Fruit fly (Drosophila melanogaster) whole organism, embryonic: ENCODE results near the gene slp1.

Experiments used
- ATbp ChIP-seq: fragments of 200-800 bp; sonication (Bioruptor generic); optimal IDR thresholded peaks from 2 replicates; lab custom pipeline; 2017; ENCODE audit warnings: missing biosample characterization, mild to moderate bottlenecking, missing genetic modification characterization, missing genetic modification reagents
- CG11247 ChIP-seq: fragments of 200-800 bp; sonication (Bioruptor generic); IDR thresholded peaks from 2 replicates; pipeline ENCODE4 v1.3.6; 2022; ENCODE audit warnings: missing biosample characterization, missing genetic modification characterization
- CG11398 ChIP-seq: fragments of 200-800 bp; sonication (Bioruptor generic); optimal IDR thresholded peaks from 2 replicates; lab custom pipeline; 2016; ENCODE audit warnings: missing biosample characterization, missing genetic modification characterization
- CG11504 ChIP-seq: fragments of 200-800 bp; sonication (Bioruptor generic); optimal IDR thresholded peaks from 3 replicates; lab custom pipeline; 2019; ENCODE audit warnings: missing biosample characterization, mild to moderate bottlenecking, missing genetic modification characterization, moderate library complexity
- CG12219 ChIP-seq: fragments of 200-800 bp; sonication (Bioruptor generic); optimal IDR thresholded peaks from 3 replicates; lab custom pipeline; 2018; ENCODE audit warnings: missing biosample characterization, mild to moderate bottlenecking, missing genetic modification characterization
- CG13424 ChIP-seq: fragments of 200-800 bp; sonication (Bioruptor generic); optimal IDR thresholded peaks from 2 replicates; lab custom pipeline; 2019; ENCODE audit warnings: missing biosample characterization, mild to moderate bottlenecking, missing genetic modification characterization, moderate library complexity
- CG1529 ChIP-seq: fragments of 200-800 bp; sonication (Bioruptor generic); optimal IDR thresholded peaks from 3 replicates; lab custom pipeline; 2018; ENCODE audit warnings: missing biosample characterization, missing genetic modification characterization
- CG15514 ChIP-seq: fragments of 200-800 bp; sonication (Bioruptor generic); optimal IDR thresholded peaks from 3 replicates; lab custom pipeline; 2017; ENCODE audit warnings: missing biosample characterization, missing genetic modification characterization, mild to moderate bottlenecking, moderate library complexity, missing genetic modification reagents
- CG1603 ChIP-seq: fragments of 200-800 bp; sonication (Bioruptor generic); optimal IDR thresholded peaks from 2 replicates; lab custom pipeline; 2019; ENCODE audit warnings: missing biosample characterization, mild to moderate bottlenecking, missing genetic modification characterization, moderate library complexity
- CG16779 ChIP-seq: fragments of 200-800 bp; sonication (Bioruptor generic); IDR thresholded peaks from 2 replicates; pipeline ENCODE4 v1.3.6; 2022; ENCODE audit warnings: missing biosample characterization, missing genetic modification characterization
- CG17912 ChIP-seq: fragments of 200-800 bp; sonication (Bioruptor generic); optimal IDR thresholded peaks from 2 replicates; lab custom pipeline; 2018; ENCODE audit warnings: missing biosample characterization, mild to moderate bottlenecking, missing genetic modification characterization
- CG2712 ChIP-seq: fragments of 200-800 bp; optimal IDR thresholded peaks from 3 replicates; lab custom pipeline; 2019; ENCODE audit warnings: missing biosample characterization, mild to moderate bottlenecking, missing genetic modification characterization, moderate library complexity
- CG30431 ChIP-seq: fragments of 200-800 bp; sonication (Bioruptor generic); optimal IDR thresholded peaks from 2 replicates; lab custom pipeline; 2017; ENCODE audit warnings: missing biosample characterization, missing genetic modification characterization
- CG3838 ChIP-seq: fragments of 200-800 bp; sonication (Bioruptor generic); optimal IDR thresholded peaks from 3 replicates; lab custom pipeline; 2016; ENCODE audit warnings: missing biosample characterization, missing genetic modification characterization
- CG3995 ChIP-seq: fragments of 200-800 bp; sonication (Bioruptor generic); optimal IDR thresholded peaks from 3 replicates; lab custom pipeline; 2016; ENCODE audit warnings: missing biosample characterization, missing genetic modification characterization
- CG43689 ChIP-seq: fragments of 200-800 bp; sonication (Bioruptor generic); IDR thresholded peaks from 2 replicates; pipeline ENCODE4 v1.3.6; 2022; ENCODE audit warnings: missing biosample characterization, missing genetic modification characterization
- CG4404 ChIP-seq: fragments of 200-800 bp; sonication (Bioruptor generic); IDR thresholded peaks from 2 replicates; pipeline ENCODE4 v1.3.6; 2022; ENCODE audit warnings: missing biosample characterization, missing genetic modification characterization
- CG6654 ChIP-seq: fragments of 200-800 bp; sonication (Bioruptor generic); optimal IDR thresholded peaks from 2 replicates; lab custom pipeline; 2017; ENCODE audit warnings: missing biosample characterization, mild to moderate bottlenecking, missing genetic modification characterization
- CG6791 ChIP-seq: fragments of 200-800 bp; sonication (Bioruptor generic); IDR thresholded peaks from 3 replicates; pipeline ENCODE4 v1.3.6; 2022; ENCODE audit warnings: missing biosample characterization, missing genetic modification characterization; ENCODE audit not compliant: partially characterized antibody
- CG7556 ChIP-seq: fragments of 200-800 bp; sonication (Bioruptor generic); optimal IDR thresholded peaks from 2 replicates; lab custom pipeline; 2017; ENCODE audit warnings: missing biosample characterization, mild to moderate bottlenecking, missing genetic modification characterization
- CG8478 ChIP-seq: fragments of >200 bp; optimal IDR thresholded peaks from 2 replicates; lab custom pipeline; 2018
- Camta ChIP-seq: fragments of 200-800 bp; sonication (Bioruptor generic); optimal IDR thresholded peaks from 2 replicates; lab custom pipeline; 2016; ENCODE audit warnings: missing biosample characterization, missing genetic modification characterization
- Dref ChIP-seq: fragments of 200-800 bp; sonication (Bioruptor generic); IDR thresholded peaks from 2 replicates; pipeline ENCODE4 v1.3.6; 2022; ENCODE audit warnings: missing biosample characterization, missing genetic modification characterization
- Ets65A ChIP-seq: fragments of 200-800 bp; sonication (Bioruptor generic); peaks from one replicate; lab custom pipeline; 2016; ENCODE audit warnings: missing biosample characterization, missing genetic modification characterization
- H2.0 ChIP-seq: fragments of 200-800 bp; sonication (Bioruptor generic); IDR thresholded peaks from 2 replicates; pipeline ENCODE4 v1.3.6; 2022; ENCODE audit warnings: missing biosample characterization, missing genetic modification characterization
- HLH3B ChIP-seq: fragments of 200-800 bp; sonication (Bioruptor generic); IDR thresholded peaks from 2 replicates; pipeline ENCODE4 v1.3.6; 2022; ENCODE audit warnings: missing biosample characterization, missing genetic modification characterization
- HLH4C ChIP-seq: fragments of 200-800 bp; sonication (Bioruptor generic); IDR thresholded peaks from 3 replicates; pipeline ENCODE4 v1.3.6; 2022; ENCODE audit warnings: missing biosample characterization, missing genetic modification characterization; ENCODE audit not compliant: partially characterized antibody
- Hmx ChIP-seq: fragments of 200-800 bp; sonication (Bioruptor generic); optimal IDR thresholded peaks from 2 replicates; lab custom pipeline; 2016; ENCODE audit warnings: missing biosample characterization, missing genetic modification characterization
- Hr3 ChIP-seq: fragments of 200-800 bp; sonication (Bioruptor generic); optimal IDR thresholded peaks from 3 replicates; lab custom pipeline; 2016; ENCODE audit warnings: missing biosample characterization, missing genetic modification characterization
- Hr78 ChIP-seq, 2 experiments: fragments of 200-800 bp in 1 of 2; fragments of >200 bp in 1 of 2; sonication (Bioruptor generic) in 1 of 2; optimal IDR thresholded peaks; 2 replicates each; lab custom pipeline; 2017 to 2019; ENCODE audit warnings: missing biosample characterization in 2 of 2, missing genetic modification characterization in 2 of 2, mild to moderate bottlenecking in 1 of 2, moderate library complexity in 1 of 2
- Hsf ChIP-seq: fragments of 200-800 bp; sonication (Bioruptor generic); optimal IDR thresholded peaks from 3 replicates; lab custom pipeline; 2016; ENCODE audit warnings: missing biosample characterization, missing genetic modification characterization
- NK7.1 ChIP-seq: fragments of 200-800 bp; sonication (Bioruptor generic); optimal IDR thresholded peaks from 3 replicates; lab custom pipeline; 2016; ENCODE audit warnings: missing biosample characterization, missing genetic modification characterization
- Sin3A ChIP-seq: fragments of >200 bp; optimal IDR thresholded peaks from 2 replicates; lab custom pipeline; 2018
- ara ChIP-seq: fragments of 200-800 bp; sonication (Bioruptor generic); IDR thresholded peaks from 2 replicates; pipeline ENCODE4 v1.3.6; 2022; ENCODE audit warnings: missing biosample characterization, missing genetic modification characterization
- danr ChIP-seq: fragments of 200-800 bp; sonication (Bioruptor generic); IDR thresholded peaks from 2 replicates; pipeline ENCODE4 v1.3.6; 2022; ENCODE audit warnings: missing biosample characterization, missing genetic modification characterization
- disco-r ChIP-seq: fragments of 200-800 bp; sonication (Bioruptor generic); optimal IDR thresholded peaks from 2 replicates; lab custom pipeline; 2016; ENCODE audit warnings: missing biosample characterization, missing genetic modification characterization
- emc ChIP-seq: fragments of 200-800 bp; sonication (Bioruptor generic); optimal IDR thresholded peaks from 2 replicates; lab custom pipeline; 2016; ENCODE audit warnings: missing biosample characterization, missing genetic modification characterization
- fd102C ChIP-seq: fragments of 200-800 bp; sonication (Bioruptor generic); optimal IDR thresholded peaks from 2 replicates; lab custom pipeline; 2018; ENCODE audit warnings: missing biosample characterization, mild to moderate bottlenecking, missing genetic modification characterization, moderate library complexity
- fu2 ChIP-seq: fragments of 200-800 bp; sonication (Bioruptor generic); optimal IDR thresholded peaks from 2 replicates; lab custom pipeline; 2016; ENCODE audit warnings: missing biosample characterization, missing genetic modification characterization
- grau ChIP-seq: fragments of 200-800 bp; optimal IDR thresholded peaks from 3 replicates; lab custom pipeline; 2019; ENCODE audit warnings: missing biosample characterization, mild to moderate bottlenecking, missing genetic modification characterization, moderate library complexity
- hbn ChIP-seq: fragments of 200-800 bp; sonication (Bioruptor generic); IDR thresholded peaks from 2 replicates; pipeline ENCODE4 v1.3.6; 2022; ENCODE audit warnings: missing biosample characterization, missing genetic modification characterization; ENCODE audit not compliant: partially characterized antibody
- kni ChIP-seq: fragments of 200-800 bp; sonication (Bioruptor generic); optimal IDR thresholded peaks from 3 replicates; lab custom pipeline; 2017; ENCODE audit warnings: mild to moderate bottlenecking, missing biosample characterization, missing genetic modification reagents, missing genetic modification characterization
- mam ChIP-seq: fragments of 200-800 bp; sonication (Bioruptor generic); optimal IDR thresholded peaks from 3 replicates; lab custom pipeline; 2016; ENCODE audit warnings: missing biosample characterization, missing genetic modification characterization
- pb ChIP-seq: fragments of 200-800 bp; sonication (Bioruptor generic); optimal IDR thresholded peaks from 3 replicates; lab custom pipeline; 2016; ENCODE audit warnings: missing biosample characterization, missing genetic modification characterization
- pho ChIP-seq: fragments of 200-800 bp; sonication (Bioruptor generic); optimal IDR thresholded peaks from 2 replicates; lab custom pipeline; 2016; ENCODE audit warnings: missing biosample characterization, missing genetic modification characterization
- pzg ChIP-seq: fragments of 200-800 bp; sonication (Bioruptor generic); optimal IDR thresholded peaks from 3 replicates; lab custom pipeline; 2018; ENCODE audit warnings: missing biosample characterization, mild to moderate bottlenecking, missing genetic modification characterization, moderate library complexity
- repo ChIP-seq: fragments of 200-800 bp; sonication (Bioruptor generic); optimal IDR thresholded peaks from 2 replicates; lab custom pipeline; 2016; ENCODE audit warnings: missing biosample characterization, missing genetic modification characterization
- shn ChIP-seq: fragments of 200-800 bp; sonication (Bioruptor generic); optimal IDR thresholded peaks from 3 replicates; lab custom pipeline; 2016; ENCODE audit warnings: missing biosample characterization, missing genetic modification characterization
- slou ChIP-seq: fragments of 200-800 bp; sonication (Bioruptor generic); optimal IDR thresholded peaks from 3 replicates; lab custom pipeline; 2016; ENCODE audit warnings: missing biosample characterization, missing genetic modification characterization
- slp2 ChIP-seq: fragments of 200-800 bp; sonication (Bioruptor generic); optimal IDR thresholded peaks from 2 replicates; lab custom pipeline; 2016; ENCODE audit warnings: missing biosample characterization, missing genetic modification characterization
- sna ChIP-seq: fragments of 200-800 bp; sonication (Bioruptor generic); IDR thresholded peaks from 2 replicates; pipeline ENCODE4 v1.3.6; 2022; ENCODE audit warnings: missing biosample characterization, missing genetic modification characterization; ENCODE audit not compliant: partially characterized antibody
- twi ChIP-seq: fragments of 200-800 bp; optimal IDR thresholded peaks from 2 replicates; lab custom pipeline; 2019; ENCODE audit warnings: missing biosample characterization, mild to moderate bottlenecking, missing genetic modification characterization, moderate library complexity
- yki ChIP-seq: fragments of >200 bp; optimal IDR thresholded peaks from 3 replicates; lab custom pipeline; 2018

slp1 gene

DNA sequence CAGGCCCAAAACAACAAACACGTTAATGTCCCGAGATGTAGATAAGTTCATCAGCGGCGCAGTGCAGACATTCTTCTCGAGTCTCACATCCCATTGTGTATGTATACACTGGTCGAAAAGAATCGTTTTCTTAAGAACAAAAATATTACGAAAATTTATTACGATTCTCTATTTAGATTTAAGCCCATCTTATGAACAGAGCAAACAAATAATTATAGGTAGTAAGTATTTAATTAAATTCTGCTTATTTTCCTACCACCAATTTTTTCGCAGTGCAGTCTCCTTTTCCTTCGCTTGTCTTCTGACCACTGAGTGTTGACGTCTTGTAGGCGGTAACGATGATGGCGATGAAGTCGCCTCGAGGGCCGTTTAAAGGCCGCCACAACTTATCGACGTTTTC lies 35.9 kb downstream of the slp1 start (continued):
- peak; percentile 24 for TF ChIP-seq mam (GFP tag; lab: Kevin White, UChicago)
- no peak for TF ChIP-seq CG17912 (GFP tag; lab: Kevin White, UChicago)
- no peak for TF ChIP-seq CG8478 (lab: Kevin White, UChicago)
- no peak for TF ChIP-seq CG3995 (GFP tag; lab: Kevin White, UChicago)
- no peak for TF ChIP-seq sna (GFP tag; lab: Robert Waterston, UW)
- TF ChIP-seq H2.0 (GFP tag; lab: Robert Waterston, UW), result peak; percentile 24; the same call in 1 of the 2 replicates
- TF ChIP-seq grau (tag; lab: Kevin White, UChicago), result peak; percentile 38
- no peak for TF ChIP-seq CG11504 (tag; lab: Kevin White, UChicago)
- no peak for TF ChIP-seq CG1529 (GFP tag; lab: Kevin White, UChicago)
- no peak for TF ChIP-seq CG3838 (GFP tag; lab: Kevin White, UChicago)
- peak; percentile 17 for TF ChIP-seq CG30431 (GFP tag; lab: Kevin White, UChicago)
- TF ChIP-seq HLH4C (GFP tag; lab: Robert Waterston, UW), result no peak
- no peak for TF ChIP-seq CG16779
- no peak for TF ChIP-seq Sin3A (lab: Kevin White, UChicago)
- peak; percentile 42 for TF ChIP-seq Hsf (GFP tag; lab: Kevin White, UChicago)
- TF ChIP-seq Dref (GFP tag; lab: Robert Waterston, UW), result no peak
- no peak for TF ChIP-seq pzg (GFP tag; lab: Kevin White, UChicago)
- TF ChIP-seq Camta (GFP tag; lab: Kevin White, UChicago), result peak; percentile 7
- no peak for TF ChIP-seq hbn (GFP tag; lab: Robert Waterston, UW)
- peak; percentile 71; the same call in 1 of the 2 replicates for TF ChIP-seq ara (GFP tag; lab: Robert Waterston, UW)
- peak; percentile 89 for TF ChIP-seq fd102C
- no peak for TF ChIP-seq pb (GFP tag; lab: Kevin White, UChicago)
- no peak for TF ChIP-seq slou
- peak; percentile 34 for TF ChIP-seq twi (tag; lab: Kevin White, UChicago)
- TF ChIP-seq pho (GFP tag; lab: Kevin White, UChicago), result no peak
- TF ChIP-seq fu2 (GFP tag; lab: Kevin White, UChicago), result no peak
- TF ChIP-seq CG13424 (tag; lab: Kevin White, UChicago), result no peak
- no peak for TF ChIP-seq CG6791 (GFP tag; lab: Robert Waterston, UW)
- peak; percentile 77 for TF ChIP-seq CG2712
- no peak for TF ChIP-seq yki (lab: Kevin White, UChicago)
- TF ChIP-seq CG11398, result no peak
- peak; percentile 10 for TF ChIP-seq Hr3 (GFP tag; lab: Kevin White, UChicago)
- TF ChIP-seq CG43689 (GFP tag; lab: Robert Waterston, UW), result no peak
- TF ChIP-seq Hr78 (GFP tag; optimal IDR thresholded peaks at IDR 0.05; lab: Kevin White, UChicago), result no peak
- TF ChIP-seq CG12219 (GFP tag; lab: Kevin White, UChicago), result no peak
- no peak for TF ChIP-seq emc (GFP tag; lab: Kevin White, UChicago)
- TF ChIP-seq CG1603, result peak; percentile 68
- TF ChIP-seq slp2, result peak; percentile 5
- TF ChIP-seq repo (GFP tag; lab: Kevin White, UChicago), result no peak
- TF ChIP-seq shn (GFP tag; lab: Kevin White, UChicago), result no peak
- no peak for TF ChIP-seq CG6654
- TF ChIP-seq CG15514 (GFP tag; lab: Kevin White, UChicago), result no peak
- no peak for TF ChIP-seq HLH3B
- peak; percentile 65 for TF ChIP-seq Ets65A (GFP tag; lab: Kevin White, UChicago)
- no peak for TF ChIP-seq NK7.1 (GFP tag; lab: Kevin White, UChicago)
- TF ChIP-seq kni (GFP tag; lab: Kevin White, UChicago), result no peak
- no peak for TF ChIP-seq Hmx (GFP tag; lab: Kevin White, UChicago)
- no peak for TF ChIP-seq ATbp
- no peak for TF ChIP-seq danr (GFP tag; lab: Robert Waterston, UW)
- peak; percentile 23 for TF ChIP-seq CG7556
- peak; percentile 8 for TF ChIP-seq disco-r
- TF ChIP-seq CG11247, result no peak; the same call in 1 of the 2 replicates
- peak; percentile 88 for TF ChIP-seq CG4404 (GFP tag; lab: Robert Waterston, UW)
